Comparison of ENCODE assay signal across 4 fruit fly cellular contexts in the genomic region with DNA sequence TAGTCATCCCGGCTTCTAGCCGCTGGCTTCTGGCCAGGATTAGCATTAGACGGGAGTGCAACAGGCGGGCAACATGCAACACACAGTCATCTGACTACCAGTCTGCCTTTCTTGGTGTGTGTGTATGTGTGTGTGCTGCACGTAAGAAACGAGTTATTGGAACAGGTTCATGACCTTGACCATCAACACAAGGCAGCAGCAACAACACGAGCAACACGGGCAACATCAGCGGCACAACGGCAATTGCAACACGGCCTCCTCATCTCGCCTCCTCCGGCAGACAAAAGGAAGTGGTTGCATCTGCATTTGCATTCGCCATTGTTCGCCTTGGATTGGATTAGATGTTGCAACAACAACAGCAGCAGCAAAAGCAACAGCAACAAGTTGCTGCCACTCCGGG.
TF ChIP-seq lines count a peak whose summit lies in the region.

No protein-coding gene starts in this region.

- no peak for TF ChIP-seq CTCF in whole organism, embryonic (GFP tag; optimal IDR thresholded peaks at IDR 0.05; lab: Kevin White, UChicago)

TF ChIP-seq in whole organism, embryonic, 481 proteins besides CTCF, POLR2A, EP300 and RAD21:
- TF ChIP-seq CG14441 (GFP tag; IDR thresholded peaks at IDR 0.05; lab: Robert Waterston, UW) (peak; percentile 16; the same call in 1 of the 2 replicates), dmrt99B (tag; optimal IDR thresholded peaks at IDR 0.05; lab: Kevin White, UChicago) (no peak)
TF ChIP-seq in whole organism, embryonic: peak in this region for 1.

TF ChIP-seq in whole organism, prepupa, 60 proteins besides CTCF, POLR2A, EP300 and RAD21:
- TF ChIP-seq achi (GFP tag; optimal IDR thresholded peaks at IDR 0.05; lab: Kevin White, UChicago) (no peak), CG10631 (GFP tag; optimal IDR thresholded peaks at IDR 0.05; lab: Kevin White, UChicago) (no peak), CG6276 (GFP tag; optimal IDR thresholded peaks at IDR 0.05; lab: Kevin White, UChicago) (no peak), dsx (GFP tag; optimal IDR thresholded peaks at IDR 0.05; lab: Kevin White, UChicago; ENCODE audit: poor library complexity, severe bottlenecking) (peak; percentile 12), Met (GFP tag; optimal IDR thresholded peaks at IDR 0.05; lab: Kevin White, UChicago) (no peak), CG1621 (tag; optimal IDR thresholded peaks at IDR 0.05; lab: Kevin White, UChicago) (no peak), vri (GFP tag; optimal IDR thresholded peaks at IDR 0.05; lab: Kevin White, UChicago) (no peak), eg (GFP tag; IDR thresholded peaks at IDR 0.05; lab: Robert Waterston, UW) (0 out of 3 replicates have a peak, but pooled peaks have one; percentile 41), CG11762 (GFP tag; optimal IDR thresholded peaks at IDR 0.05; lab: Kevin White, UChicago; ENCODE audit: insufficient read depth) (no peak), ss (GFP tag; optimal IDR thresholded peaks at IDR 0.05; lab: Kevin White, UChicago) (peak; percentile 10 to 13), Eip75B (GFP tag; optimal IDR thresholded peaks at IDR 0.05; lab: Kevin White, UChicago) (no peak)

TF ChIP-seq in whole organism, pupa, 21 proteins besides CTCF, POLR2A, EP300 and RAD21:
- TF ChIP-seq CG13204 (GFP tag; optimal IDR thresholded peaks at IDR 0.05; lab: Kevin White, UChicago): peak; percentile 15
- TF ChIP-seq CG4496 (GFP tag; IDR thresholded peaks at IDR 0.05; lab: Robert Waterston, UW): peak; percentile 57; the same call in 2 of the 3 replicates
- TF ChIP-seq EcR (GFP tag; optimal IDR thresholded peaks at IDR 0.05; lab: Kevin White, UChicago): peak; percentile 83
- 0 out of 3 replicates have a peak, but pooled peaks have one; percentile 18 for TF ChIP-seq fd96Ca (GFP tag; IDR thresholded peaks at IDR 0.05; lab: Robert Waterston, UW)
- TF ChIP-seq Pif1A (GFP tag; optimal IDR thresholded peaks at IDR 0.05; lab: Kevin White, UChicago): no peak

TF ChIP-seq in whole organism, wandering third instar larva, 38 proteins besides CTCF, POLR2A, EP300 and RAD21:
- no peak for TF ChIP-seq fru (GFP tag; optimal IDR thresholded peaks at IDR 0.05; lab: Kevin White, UChicago)
- no peak for TF ChIP-seq Abd-B (GFP tag; optimal IDR thresholded peaks at IDR 0.05; lab: Kevin White, UChicago)
- peak; percentile 7 for TF ChIP-seq Dfd (GFP tag; optimal IDR thresholded peaks at IDR 0.05; lab: Kevin White, UChicago)
- no peak for TF ChIP-seq usp (GFP tag; optimal IDR thresholded peaks at IDR 0.05; lab: Kevin White, UChicago)
- TF ChIP-seq OdsH (GFP tag; optimal IDR thresholded peaks at IDR 0.05; lab: Kevin White, UChicago): no peak
